Worm (Caenorhabditis elegans): ENCODE results near the gene rfip-1.

- TF ChIP-seq ceh-82 (tag; optimal IDR thresholded peaks at IDR 0.05) = peak in 2 of 3 experiments; percentile 24
- TF ChIP-seq lin-15B (tag; optimal IDR thresholded peaks at IDR 0.05) = peak; percentile 38
- TF ChIP-seq blmp-1 (tag; optimal IDR thresholded peaks at IDR 0.05) = no peak
- no peak for TF ChIP-seq ztf-4 (tag; optimal IDR thresholded peaks at IDR 0.05)
- peak; percentile 7 to 22 for TF ChIP-seq lsy-2 (tag; optimal IDR thresholded peaks at IDR 0.05)
- TF ChIP-seq jun-1 (tag; optimal IDR thresholded peaks at IDR 0.05) = peak; percentile 27
- TF ChIP-seq C04F5.9 (tag; optimal IDR thresholded peaks at IDR 0.05) = no peak
- TF ChIP-seq nhr-237 (tag; optimal IDR thresholded peaks at IDR 0.05) = no peak
- TF ChIP-seq lin-39 (tag; optimal IDR thresholded peaks at IDR 0.05) = no peak
- TF ChIP-seq nhr-28 (tag; optimal IDR thresholded peaks at IDR 0.05) = no peak
- TF ChIP-seq egl-27 (tag; optimal IDR thresholded peaks at IDR 0.05) = no peak
- TF ChIP-seq nhr-12 (tag; optimal IDR thresholded peaks at IDR 0.05) = no peak
- TF ChIP-seq ama-1 (optimal IDR thresholded peaks at IDR 0.05) = no peak
- TF ChIP-seq ztf-11 (tag; optimal IDR thresholded peaks at IDR 0.05) = no peak
Observed at ce11 chrII:5873564-5874070, 10.7 kb upstream of the rfip-1 start, which contains the start of gene tex-2.
